Worm (Caenorhabditis elegans): Measurements from ENCODE around the gene C25D7.15.

DNA sequence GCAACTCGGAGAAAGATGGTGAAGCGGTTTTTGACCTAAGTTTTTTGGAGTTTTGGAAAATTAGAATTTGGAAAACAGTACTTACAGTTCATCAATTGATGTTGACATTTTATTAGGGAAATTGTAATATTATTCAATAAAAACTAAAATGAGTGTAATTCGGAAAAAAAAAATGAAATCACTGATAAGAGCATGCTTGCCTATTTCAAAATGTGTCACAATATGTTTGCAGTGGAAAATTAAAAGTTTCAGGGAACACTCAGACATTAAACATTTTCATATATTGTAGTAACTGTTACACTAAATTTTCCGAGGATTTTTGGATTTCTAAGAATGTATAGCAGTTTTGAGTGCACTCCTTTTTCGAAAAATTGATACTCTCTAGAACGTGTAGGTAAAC lies 7.2 kb upstream of the C25D7.15 start, which contains the start of the genes fbxa-82 and C25D7.5:
- TF ChIP-seq nhr-25 (tag; optimal IDR thresholded peaks at IDR 0.05; ENCODE audit: borderline replicate concordance, insufficient read depth) = no peak
- TF ChIP-seq nhr-11 (tag; optimal IDR thresholded peaks at IDR 0.05) = no peak
- TF ChIP-seq lin-13 (GFP tag; optimal IDR thresholded peaks at IDR 0.05) = no peak
- TF ChIP-seq skn-1 (tag; optimal IDR thresholded peaks at IDR 0.05) = no peak
- TF ChIP-seq jun-1 (tag; optimal IDR thresholded peaks at IDR 0.05) = no peak
